Worm (Caenorhabditis elegans): ENCODE results near the gene ZK836.3.
A peak's percentile ranks its signal among the peaks of the same experiment; 100 is the strongest.

The ZK836.3 gene

ce11 chrV:12184308-12184999 lies 11.3 kb downstream of the ZK836.3 start, which contains the start of gene srd-4 (continued):
- TF ChIP-seq egl-27 (tag; optimal IDR thresholded peaks at IDR 0.05) (no peak), fos-1 (tag; optimal IDR thresholded peaks at IDR 0.05) (no peak), hlh-17 (GFP tag; optimal IDR thresholded peaks at IDR 0.05; ENCODE audit: borderline replicate concordance) (no peak), dpl-1 (GFP tag; optimal IDR thresholded peaks at IDR 0.05) (peak; percentile 87 to 94 (median 92)), zag-1 (tag; optimal IDR thresholded peaks at IDR 0.05) (no peak), unc-62 (GFP tag; optimal IDR thresholded peaks at IDR 0.05) (no peak), ceh-8 (GFP tag; optimal IDR thresholded peaks at IDR 0.05) (no peak), nhr-84 (tag; optimal IDR thresholded peaks at IDR 0.05) (no peak), lin-35 (GFP tag; optimal IDR thresholded peaks at IDR 0.05) (peak; percentile 91 to 96), swsn-7 (tag; optimal IDR thresholded peaks at IDR 0.05) (peak; percentile 25), skn-1 (tag; optimal IDR thresholded peaks at IDR 0.05) (peak; percentile 53), lin-14 (GFP tag; optimal IDR thresholded peaks at IDR 0.05) (no peak), ceh-63 (GFP tag; optimal IDR thresholded peaks at IDR 0.05) (no peak), hlh-4 (tag; optimal IDR thresholded peaks at IDR 0.05) (no peak), nhr-12 (tag; optimal IDR thresholded peaks at IDR 0.05) (no peak), nhr-11 (tag; optimal IDR thresholded peaks at IDR 0.05) (no peak), egl-13 (tag; optimal IDR thresholded peaks at IDR 0.05) (no peak), isw-1 (GFP tag; IDR thresholded peaks at IDR 0.05) (no peak), sptf-1 (tag; optimal IDR thresholded peaks at IDR 0.05) (no peak), unc-86 (tag; optimal IDR thresholded peaks at IDR 0.05) (no peak), nhr-90 (tag; optimal IDR thresholded peaks at IDR 0.05; ENCODE audit: poor library complexity) (peak; percentile 54), lin-39 (tag; optimal IDR thresholded peaks at IDR 0.05) (no peak), aly-2 (tag; optimal IDR thresholded peaks at IDR 0.05) (no peak), mab-9 (GFP tag; IDR thresholded peaks at IDR 0.05) (no peak), nhr-77 (tag; optimal IDR thresholded peaks at IDR 0.05) (no peak), nhr-19 (GFP tag; conservative IDR thresholded peaks at IDR 0.05) (peak; percentile 46; the same call in 1 of the 2 replicates), snu-23 (GFP tag; optimal IDR thresholded peaks at IDR 0.05) (peak; percentile 46), nhr-85 (tag) (no peak), xbp-1 (tag; optimal IDR thresholded peaks at IDR 0.05) (peak; percentile 50), pax-3 (tag; optimal IDR thresholded peaks at IDR 0.05) (no peak), rnt-1 (tag; optimal IDR thresholded peaks at IDR 0.05) (peak; percentile 27), F16B12.6 (tag; optimal IDR thresholded peaks at IDR 0.05) (peak; percentile 25)

ce11 chrV:12183854-12184253 lies 11.9 kb downstream of the ZK836.3 start, which contains the start of gene usip-1:
Gene usip-1 (minus strand): TSS chrV:12184194.
- peak; percentile 5 for TF ChIP-seq nhr-85 (tag)
- TF ChIP-seq ces-1 (GFP tag; optimal IDR thresholded peaks at IDR 0.05), result no peak

- TF ChIP-seq hlh-17 (GFP tag; optimal IDR thresholded peaks at IDR 0.05; ENCODE audit: borderline replicate concordance), result no peak
- no peak for TF ChIP-seq fos-1 (tag; optimal IDR thresholded peaks at IDR 0.05)
- no peak for TF ChIP-seq ceh-8 (GFP tag; optimal IDR thresholded peaks at IDR 0.05)
- TF ChIP-seq zag-1 (tag; optimal IDR thresholded peaks at IDR 0.05), result no peak
- TF ChIP-seq fkh-8 (tag; optimal IDR thresholded peaks at IDR 0.05), result no peak
- no peak for TF ChIP-seq snpc-4 (tag; optimal IDR thresholded peaks at IDR 0.05)
- no peak for TF ChIP-seq grh-1 (GFP tag; IDR thresholded peaks at IDR 0.05)
- TF ChIP-seq nhr-19 (GFP tag; conservative IDR thresholded peaks at IDR 0.05), result no peak
- no peak for TF ChIP-seq nhr-76 (tag; optimal IDR thresholded peaks at IDR 0.05)
- no peak for TF ChIP-seq pqm-1 (tag; optimal IDR thresholded peaks at IDR 0.05)
- TF ChIP-seq mab-9 (GFP tag; IDR thresholded peaks at IDR 0.05), result no peak
- TF ChIP-seq nhr-237 (tag; optimal IDR thresholded peaks at IDR 0.05), result no peak
- no peak for TF ChIP-seq tlp-1 (tag; optimal IDR thresholded peaks at IDR 0.05)
- no peak for TF ChIP-seq ztf-11 (tag; optimal IDR thresholded peaks at IDR 0.05)
- no peak for TF ChIP-seq C04F5.9 (tag; optimal IDR thresholded peaks at IDR 0.05)
Measured at ce11 chrV:12181310-12181709, 14.4 kb downstream of the ZK836.3 start, which contains the start of gene elpc-3. Gene elpc-3 (minus strand): TSS chrV:12181410.

Data from whole organism, L1 larva.